Worm (Caenorhabditis elegans) whole organism, mixed stage, embryonic: ENCODE data around the gene F33H12.1.
"Not testable (repeated sequence)": the region's sequence is repeated elsewhere in the genome, so short reads cannot be mapped to it uniquely, and the experiment has no call there.

ENCODE experiments used
- M03D4.4 ChIP-seq: sonication (generic microtip); optimal IDR thresholded peaks from 2 replicates; lab custom pipeline; 2017; ENCODE audit warnings: mild to moderate bottlenecking, missing genetic modification characterization, missing compliant biosample characterization
- bed-3 ChIP-seq: fragments of 200-800 bp; sonication (Bioruptor generic); optimal IDR thresholded peaks from 3 replicates; lab custom pipeline; 2018; ENCODE audit warnings: mild to moderate bottlenecking, missing genetic modification characterization, moderate library complexity, missing compliant biosample characterization
- ceh-39 ChIP-seq: fragments of 150-350 bp; optimal IDR thresholded peaks from 2 replicates; lab custom pipeline; 2014; ENCODE audit warnings: missing biosample characterization, missing genetic modification characterization
- ceh-43 ChIP-seq: fragments of 200-800 bp; sonication (Bioruptor generic); optimal IDR thresholded peaks from 2 replicates; lab custom pipeline; 2018; ENCODE audit warnings: mild to moderate bottlenecking, missing genetic modification characterization, moderate library complexity, missing compliant biosample characterization
- ceh-83 ChIP-seq: fragments of 200-800 bp; sonication (Bioruptor generic); optimal IDR thresholded peaks from 2 replicates; lab custom pipeline; 2018; ENCODE audit warnings: mild to moderate bottlenecking, missing genetic modification characterization, missing compliant biosample characterization
- ces-1 ChIP-seq: fragments of 150-350 bp; optimal IDR thresholded peaks from 2 replicates; lab custom pipeline; 2014; ENCODE audit warnings: missing biosample characterization, missing genetic modification reagents, missing genetic modification characterization
- cnd-1 ChIP-seq: fragments of 200-800 bp; sonication (Bioruptor generic); optimal IDR thresholded peaks from 2 replicates; lab custom pipeline; 2018; ENCODE audit warnings: mild to moderate bottlenecking, missing genetic modification characterization, missing compliant biosample characterization
- elt-1 ChIP-seq: sonication (generic microtip); optimal IDR thresholded peaks from 2 replicates; lab custom pipeline; 2017; ENCODE audit warnings: missing genetic modification characterization, mild to moderate bottlenecking, missing compliant biosample characterization, antibody characterized with exemption, moderate library complexity, borderline replicate concordance; ENCODE audit not compliant: insufficient read depth
- elt-3 ChIP-seq: fragments of 150-350 bp; optimal IDR thresholded peaks from 2 replicates; lab custom pipeline; 2014; ENCODE audit warnings: missing biosample characterization, missing genetic modification characterization
- ham-2 ChIP-seq: fragments of 200-800 bp; sonication (Bioruptor generic); optimal IDR thresholded peaks from 2 replicates; lab custom pipeline; 2018; ENCODE audit warnings: mild to moderate bottlenecking, missing genetic modification characterization, missing compliant biosample characterization
- lin-13 ChIP-seq: fragments of 150-350 bp; optimal IDR thresholded peaks from 2 replicates; lab custom pipeline; 2014; ENCODE audit warnings: missing biosample characterization, missing genetic modification characterization
- lin-32 ChIP-seq: fragments of 200-800 bp; sonication (Bioruptor generic); optimal IDR thresholded peaks from 2 replicates; lab custom pipeline; 2018; ENCODE audit warnings: mild to moderate bottlenecking, missing genetic modification characterization, missing compliant biosample characterization
- lsy-2 ChIP-seq: fragments of 150-350 bp; optimal IDR thresholded peaks from 2 replicates; lab custom pipeline; 2014; ENCODE audit warnings: missing biosample characterization, missing genetic modification characterization
- mab-5 ChIP-seq: fragments of 150-350 bp; optimal IDR thresholded peaks from 2 replicates; lab custom pipeline; 2014; ENCODE audit warnings: missing biosample characterization, missing genetic modification characterization
- mep-1 ChIP-seq: fragments of 150-350 bp; optimal IDR thresholded peaks from 2 replicates; lab custom pipeline; 2017; ENCODE audit warnings: missing biosample characterization, missing genetic modification reagents, missing genetic modification characterization, inconsistent platforms
- mls-2 ChIP-seq: sonication (generic microtip); optimal IDR thresholded peaks from 2 replicates; lab custom pipeline; 2016; ENCODE audit warnings: mild to moderate bottlenecking, missing genetic modification characterization, moderate library complexity, missing compliant biosample characterization
- nhr-12 ChIP-seq: fragments of 150-350 bp; optimal IDR thresholded peaks from 2 replicates; lab custom pipeline; 2014; ENCODE audit warnings: missing biosample characterization, missing genetic modification characterization
- nhr-2 ChIP-seq: fragments of 150-350 bp; optimal IDR thresholded peaks from 2 replicates; lab custom pipeline; 2014; ENCODE audit warnings: missing biosample characterization, missing genetic modification characterization
- nhr-237 ChIP-seq: fragments of 150-350 bp; optimal IDR thresholded peaks from 2 replicates; lab custom pipeline; 2014; ENCODE audit warnings: missing biosample characterization, missing genetic modification characterization
- nhr-28 ChIP-seq: fragments of 150-350 bp; optimal IDR thresholded peaks from 2 replicates; lab custom pipeline; 2014; ENCODE audit warnings: missing biosample characterization, missing genetic modification characterization
- nhr-76 ChIP-seq: sonication (generic microtip); optimal IDR thresholded peaks from 2 replicates; lab custom pipeline; 2017; ENCODE audit warnings: missing biosample characterization, missing genetic modification characterization
- pha-4 ChIP-seq: fragments of 150-350 bp; optimal IDR thresholded peaks from 2 replicates; lab custom pipeline; 2018; ENCODE audit warnings: missing biosample characterization, missing genetic modification reagents, missing genetic modification characterization
- sem-2 ChIP-seq: fragments of 200-800 bp; sonication (Bioruptor generic); optimal IDR thresholded peaks from 2 replicates; lab custom pipeline; 2018; ENCODE audit warnings: mild to moderate bottlenecking, missing genetic modification characterization, missing compliant biosample characterization
- snpc-4 ChIP-seq: fragments of 150-350 bp; optimal IDR thresholded peaks from 2 replicates; lab custom pipeline; 2014; ENCODE audit warnings: missing biosample characterization, missing genetic modification characterization
- sptf-1 ChIP-seq: sonication (generic microtip); optimal IDR thresholded peaks from 2 replicates; lab custom pipeline; 2017; ENCODE audit warnings: mild to moderate bottlenecking, missing genetic modification characterization, moderate library complexity, missing compliant biosample characterization
- tbx-8 ChIP-seq: fragments of 200-800 bp; sonication (Bioruptor generic); optimal IDR thresholded peaks from 2 replicates; lab custom pipeline; 2018; ENCODE audit warnings: mild to moderate bottlenecking, missing genetic modification characterization, moderate library complexity, missing compliant biosample characterization
- unc-120 ChIP-seq: sonication (generic microtip); optimal IDR thresholded peaks from 2 replicates; lab custom pipeline; 2017; ENCODE audit warnings: missing genetic modification characterization, missing compliant biosample characterization; ENCODE audit not compliant: poor library complexity, severe bottlenecking
- unc-39 ChIP-seq: fragments of 150-350 bp; optimal IDR thresholded peaks from 2 replicates; lab custom pipeline; 2014; ENCODE audit warnings: missing biosample characterization, missing genetic modification characterization
- unc-62 ChIP-seq: fragments of 150-350 bp; optimal IDR thresholded peaks from 2 replicates; lab custom pipeline; 2014; ENCODE audit warnings: missing biosample characterization, missing genetic modification reagents, missing genetic modification characterization
- zip-8 ChIP-seq: fragments of 150-350 bp; optimal IDR thresholded peaks from 2 replicates; lab custom pipeline; 2014; ENCODE audit warnings: missing biosample characterization, missing genetic modification characterization
- ztf-11 ChIP-seq: fragments of 150-350 bp; optimal IDR thresholded peaks from 2 replicates; lab custom pipeline; 2014; ENCODE audit warnings: missing biosample characterization, missing genetic modification characterization

The F33H12.1 gene

ce11 chrII:2600931-2601330 is 655 bp downstream of the F33H12.1 start:
- TF ChIP-seq lin-32 (no peak), lin-13 (tag; lab: Kevin White, UChicago) (no peak), cnd-1 (tag; lab: Kevin White, UChicago) (no peak), ceh-43 (GFP tag; lab: Kevin White, UChicago) (no peak), pha-4 (tag; lab: Kevin White, UChicago) (no peak), mls-2 (no peak), ceh-39 (tag; lab: Kevin White, UChicago) (no peak), mab-5 (no peak), unc-62 (GFP tag; lab: Kevin White, UChicago) (no peak), ztf-11 (no peak), zip-8 (tag; lab: Kevin White, UChicago) (no peak), elt-3 (tag; lab: Kevin White, UChicago) (no peak), bed-3 (GFP tag; lab: Kevin White, UChicago) (no peak)

- TF ChIP-seq mab-5 (no peak), unc-120 (tag; lab: Kevin White, UChicago) (no peak), mls-2 (no peak), mep-1 (tag; lab: Kevin White, UChicago) (no peak), ztf-11 (no peak), zip-8 (tag; lab: Kevin White, UChicago) (no peak), nhr-76 (tag; lab: Kevin White, UChicago) (no peak), unc-39 (tag; lab: Kevin White, UChicago) (no peak), tbx-8 (no peak), sem-2 (GFP tag; lab: Kevin White, UChicago) (no peak), M03D4.4 (tag; lab: Kevin White, UChicago) (no peak), snpc-4 (tag; lab: Kevin White, UChicago) (no peak), elt-1 (tag; lab: Kevin White, UChicago) (no peak), lsy-2 (no peak)
These were observed 5.0 kb downstream of the F33H12.1 start, which contains the start of gene sri-77 for ce11 chrII:2605319-2605718. Gene sri-77 (minus strand): TSS chrII:2605419.

- TF ChIP-seq nhr-2 (tag; lab: Kevin White, UChicago) (no peak), lin-32 (no peak), nhr-12 (tag; lab: Kevin White, UChicago) (no peak), ham-2 (GFP tag; lab: Kevin White, UChicago) (no peak), ceh-43 (GFP tag; lab: Kevin White, UChicago) (no peak), zip-8 (tag; lab: Kevin White, UChicago) (no peak), pha-4 (tag; lab: Kevin White, UChicago) (no peak), snpc-4 (tag; lab: Kevin White, UChicago) (no peak), sptf-1 (tag; lab: Kevin White, UChicago) (no peak), ces-1 (GFP tag; lab: Kevin White, UChicago) (no peak), tbx-8 (no peak)
These were observed 10.1 kb downstream of the F33H12.1 start, which contains the start of gene sri-38 for ce11 chrII:2610202-2610912. Gene sri-38 (plus strand): TSS chrII:2610862.

- TF ChIP-seq mls-2 (no peak), elt-1 (tag; lab: Kevin White, UChicago) (no peak), nhr-237 (no peak), ceh-39 (tag; lab: Kevin White, UChicago) (no peak), ceh-83 (GFP tag; lab: Kevin White, UChicago) (no peak), nhr-2 (tag; lab: Kevin White, UChicago) (no peak), nhr-28 (tag; lab: Kevin White, UChicago) (no peak), mep-1 (tag; lab: Kevin White, UChicago) (no peak), ham-2 (GFP tag; lab: Kevin White, UChicago) (no peak)
These were observed 10.7 kb downstream of the F33H12.1 start for ce11 chrII:2611009-2611408.

ce11 chrII:2612278-2612677 is 12.0 kb downstream of the F33H12.1 start, which contains the start of gene D2062.13:
Gene D2062.13 (plus strand): TSS chrII:2612578.
- not testable (repeated sequence) for TF ChIP-seq pha-4, lin-13, elt-1 (tag; lab: Kevin White, UChicago)
